Worm (Caenorhabditis elegans) whole organism, L3 larva: ENCODE measurements around the gene B0554.7.

Source experiments
- R02D3.7 ChIP-seq: fragments of 150-350 bp; optimal IDR thresholded peaks from 2 replicates; lab custom pipeline; 2014; ENCODE audit warnings: missing biosample characterization, missing genetic modification characterization
- ZK546.5 ChIP-seq: sonication (generic microtip); optimal IDR thresholded peaks from 2 replicates; lab custom pipeline; 2017; ENCODE audit warnings: missing biosample characterization, missing genetic modification characterization
- ama-1 ChIP-seq: fragments of 150-350 bp; optimal IDR thresholded peaks from 2 replicates; lab custom pipeline; 2018
- ceh-9 ChIP-seq: sonication (generic microtip); optimal IDR thresholded peaks from 2 replicates; lab custom pipeline; 2018; ENCODE audit warnings: missing biosample characterization, missing genetic modification characterization
- daf-12 ChIP-seq: fragments of 150-350 bp; optimal IDR thresholded peaks from 2 replicates; lab custom pipeline; 2014; ENCODE audit warnings: missing biosample characterization, missing genetic modification reagents, missing genetic modification characterization
- jun-1 ChIP-seq: fragments of 150-350 bp; optimal IDR thresholded peaks from 2 replicates; lab custom pipeline; 2014; ENCODE audit warnings: missing biosample characterization, missing genetic modification reagents, missing genetic modification characterization
- lin-15B ChIP-seq: fragments of 150-350 bp; optimal IDR thresholded peaks from 2 replicates; lab custom pipeline; 2014; ENCODE audit warnings: missing biosample characterization, missing genetic modification characterization
- lin-39 ChIP-seq: fragments of 150-350 bp; optimal IDR thresholded peaks from 2 replicates; lab custom pipeline; 2018; ENCODE audit warnings: missing biosample characterization, missing genetic modification reagents, missing genetic modification characterization
- nhr-11 ChIP-seq: fragments of 150-350 bp; optimal IDR thresholded peaks from 2 replicates; lab custom pipeline; 2014; ENCODE audit warnings: missing biosample characterization, missing genetic modification characterization
- nhr-23 ChIP-seq: fragments of 150-350 bp; optimal IDR thresholded peaks from 2 replicates; lab custom pipeline; 2014; ENCODE audit warnings: missing biosample characterization, missing genetic modification reagents, missing genetic modification characterization
- unc-62 ChIP-seq: fragments of 150-350 bp; sonication (generic microtip); optimal IDR thresholded peaks from 4 replicates; lab custom pipeline; 2014; ENCODE audit warnings: missing biosample characterization, missing genetic modification reagents, missing genetic modification characterization
- ztf-4 ChIP-seq: fragments of 150-350 bp; optimal IDR thresholded peaks from 2 replicates; lab custom pipeline; 2014; ENCODE audit warnings: missing biosample characterization, missing genetic modification characterization

DNA sequence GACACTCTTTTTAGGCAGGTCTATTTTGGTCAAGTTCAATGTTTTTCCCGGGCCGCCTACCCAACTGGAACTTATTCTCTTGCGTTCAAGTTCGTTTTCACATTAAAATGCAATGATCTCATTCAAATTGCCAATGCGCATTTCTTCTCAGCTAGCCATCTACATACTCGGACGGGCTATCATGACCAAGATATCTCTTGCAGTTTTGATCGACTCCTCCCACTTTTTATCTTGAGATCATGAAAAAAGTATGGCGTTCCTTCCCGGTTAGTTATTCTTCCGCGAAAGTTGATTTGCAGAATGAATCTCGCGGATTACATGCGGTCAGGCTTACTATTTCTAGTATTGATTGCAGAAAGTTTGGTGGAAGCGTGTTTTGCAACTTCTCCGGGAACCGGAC is 6.9 kb downstream of the B0554.7 start, which contains the start of gene B0554.2:
- TF ChIP-seq jun-1 (tag; lab: Kevin White, UChicago) (no peak), lin-15B (tag; lab: Kevin White, UChicago) (no peak), nhr-23 (tag; lab: Kevin White, UChicago) (no peak), R02D3.7 (tag; lab: Kevin White, UChicago) (no peak), ZK546.5 (tag; lab: Kevin White, UChicago) (no peak), ztf-4 (tag; lab: Kevin White, UChicago) (no peak), ceh-9 (tag; lab: Kevin White, UChicago) (no peak), lin-39 (no peak), unc-62 (GFP tag; lab: Kevin White, UChicago) (no peak), daf-12 (tag; lab: Kevin White, UChicago) (no peak), nhr-11 (tag; lab: Kevin White, UChicago) (no peak), ama-1 (lab: Kevin White, UChicago) (no peak)
